Fruit fly (Drosophila melanogaster): ENCODE results near the gene CG2061.

CG2061 gene

dm6 chrX:11137566-11138186 is 45.4 kb downstream of the CG2061 start, which contains the start of gene CDK2AP1 (continued):
- TF ChIP-seq az2 (GFP tag; optimal IDR thresholded peaks at IDR 0.05) (peak; percentile 16), Chrac-16 (GFP tag; optimal IDR thresholded peaks at IDR 0.05) (peak; percentile 3), Opbp (GFP tag; IDR thresholded peaks at IDR 0.05; ENCODE audit: partially characterized antibody) (peak; percentile 74), CG12942 (GFP tag; optimal IDR thresholded peaks at IDR 0.05) (no peak), dimm (GFP tag; IDR thresholded peaks at IDR 0.05) (no peak), Sox100B (GFP tag; optimal IDR thresholded peaks at IDR 0.05) (no peak), CG5245 (GFP tag; optimal IDR thresholded peaks at IDR 0.05) (no peak), vvl (GFP tag; IDR thresholded peaks at IDR 0.05) (peak; percentile 63), CG6813 (GFP tag; optimal IDR thresholded peaks at IDR 0.05) (no peak), esg (GFP tag; conservative IDR thresholded peaks at IDR 0.05) (0 out of 2 replicates have a peak, but pooled peaks have one; percentile 24), CG2889 (GFP tag; IDR thresholded peaks at IDR 0.05) (no peak), CG13624 (GFP tag; optimal IDR thresholded peaks at IDR 0.05) (peak; percentile 77), CG9609 (GFP tag; optimal IDR thresholded peaks at IDR 0.05) (peak; percentile 1), GATAe (GFP tag; conservative IDR thresholded peaks at IDR 0.05) (no peak), usp (GFP tag; optimal IDR thresholded peaks at IDR 0.05) (no peak), CG32767 (GFP tag; IDR thresholded peaks at IDR 0.05) (no peak), Sry-δ (GFP tag; optimal IDR thresholded peaks at IDR 0.05) (peak; percentile 81), Myb (GFP tag; optimal IDR thresholded peaks at IDR 0.05) (peak; percentile 57), chm (GFP tag; IDR thresholded peaks at IDR 0.05) (no peak), sc (optimal IDR thresholded peaks at IDR 0.05) (no peak), sc (GFP tag; optimal IDR thresholded peaks at IDR 0.05) (no peak), sna (GFP tag; IDR thresholded peaks at IDR 0.05; ENCODE audit: partially characterized antibody) (peak; percentile 68; the same call in 1 of the 2 replicates), CG11247 (GFP tag; IDR thresholded peaks at IDR 0.05) (no peak), pnt (GFP tag; optimal IDR thresholded peaks at IDR 0.05) (peak; percentile 50), CG10565 (GFP tag; optimal IDR thresholded peaks at IDR 0.05) (no peak), CG17361 (GFP tag; IDR thresholded peaks at IDR 0.05) (peak; percentile 47; the same call in 1 of the 3 replicates), ab (GFP tag; optimal IDR thresholded peaks at IDR 0.05) (no peak), tna (GFP tag; IDR thresholded peaks at IDR 0.05; ENCODE audit: partially characterized antibody) (peak; percentile 81; the same call in 1 of the 2 replicates), Mad (GFP tag; optimal IDR thresholded peaks at IDR 0.05) (no peak), Mrtf (GFP tag; IDR thresholded peaks at IDR 0.05) (no peak), zen2 (GFP tag; IDR thresholded peaks at IDR 0.05; ENCODE audit: partially characterized antibody) (peak; percentile 61), Optix (GFP tag; IDR thresholded peaks at IDR 0.05) (no peak), Xrp1 (GFP tag; IDR thresholded peaks at IDR 0.05) (peak; percentile 9; the same call in 1 of the 2 replicates), CG2678 (tag; optimal IDR thresholded peaks at IDR 0.05) (peak; percentile 35), row (GFP tag; IDR thresholded peaks at IDR 0.05) (peak; percentile 77), Asciz (GFP tag; optimal IDR thresholded peaks at IDR 0.05) (no peak), lola (GFP tag; optimal IDR thresholded peaks at IDR 0.05) (peak in 1 of 3 experiments; percentile 78), Hr3 (GFP tag; optimal IDR thresholded peaks at IDR 0.05) (peak; percentile 23), CG17385 (GFP tag; optimal IDR thresholded peaks at IDR 0.05) (no peak), CG9797 (GFP tag; optimal IDR thresholded peaks at IDR 0.05) (no peak), CG15514 (GFP tag; optimal IDR thresholded peaks at IDR 0.05) (peak; percentile 68), gfzf (GFP tag; optimal IDR thresholded peaks at IDR 0.05) (peak; percentile 55), nerfin-1 (tag; optimal IDR thresholded peaks at IDR 0.05) (peak; percentile 10), Ets65A (GFP tag) (peak; percentile 82), CG2199 (GFP tag; IDR thresholded peaks at IDR 0.05) (no peak), CG1832 (GFP tag; optimal IDR thresholded peaks at IDR 0.05) (no peak), zfh2 (GFP tag; optimal IDR thresholded peaks at IDR 0.05) (peak; percentile 40), CrebB (tag; optimal IDR thresholded peaks at IDR 0.05) (no peak), CG13287 (GFP tag; IDR thresholded peaks at IDR 0.05; ENCODE audit: partially characterized antibody) (peak; percentile 75), CG33213 (GFP tag; optimal IDR thresholded peaks at IDR 0.05) (no peak)

Measured in whole organism, embryonic.